Fruit fly (Drosophila melanogaster): ENCODE measurements around the gene CG33641.
A peak's percentile ranks its signal among the peaks of the same experiment; 100 is the strongest.

DNA sequence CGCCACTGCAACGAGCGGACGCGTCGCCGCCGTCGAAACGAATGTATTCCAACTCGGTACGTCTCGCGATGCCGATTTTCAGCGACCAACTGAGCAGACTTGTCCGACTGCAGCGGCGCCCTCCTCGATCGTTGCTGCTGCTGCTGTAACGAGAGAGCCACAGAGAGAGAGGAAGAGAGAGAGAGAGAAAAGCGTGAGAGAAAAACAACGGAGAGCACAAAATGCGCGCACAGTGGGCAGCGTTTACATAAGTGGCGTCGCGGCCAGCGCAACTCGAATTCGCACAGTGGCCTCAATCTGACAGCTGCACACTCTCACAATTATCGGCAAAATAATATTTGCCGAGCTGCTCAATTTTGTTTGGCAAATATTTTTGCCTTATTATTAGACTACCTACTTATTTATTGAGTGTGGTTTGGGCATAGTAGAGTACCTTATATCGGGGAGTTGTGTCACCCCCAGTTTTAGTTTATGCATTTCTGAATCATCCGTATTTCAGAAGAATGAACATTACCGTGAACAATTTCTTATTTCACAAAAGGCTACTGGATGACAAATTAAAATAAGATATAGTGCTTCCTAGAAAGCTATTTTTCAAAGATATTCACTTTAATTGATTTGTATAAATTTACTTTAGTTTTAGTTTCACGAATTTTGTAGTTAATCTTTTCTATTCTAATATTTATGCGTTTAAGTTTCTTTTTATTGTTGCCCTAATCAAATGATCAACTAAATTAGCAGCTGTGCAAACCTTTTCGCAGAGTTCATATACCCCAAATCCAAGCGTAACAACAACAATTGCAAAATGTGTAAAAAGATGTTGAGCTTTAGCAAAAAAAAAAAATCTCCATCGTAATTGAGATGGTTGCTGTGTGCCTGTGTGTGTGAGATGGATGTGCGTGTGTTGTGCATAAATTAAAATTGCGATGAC, 15.2 kb upstream of the CG33641 start:
- peak; percentile 40 for TF ChIP-seq Hr96 (GFP tag; optimal IDR thresholded peaks at IDR 0.05)
- TF ChIP-seq CG5204 (GFP tag; optimal IDR thresholded peaks at IDR 0.05) = peak; percentile 82
- TF ChIP-seq CG7101 (tag; optimal IDR thresholded peaks at IDR 0.05) = peak; percentile 29
- TF ChIP-seq CG1620 (GFP tag; optimal IDR thresholded peaks at IDR 0.05) = peak; percentile 34
- no peak for TF ChIP-seq CG14711 (tag; optimal IDR thresholded peaks at IDR 0.05)
- TF ChIP-seq pad (GFP tag; optimal IDR thresholded peaks at IDR 0.05) = peak; percentile 12
- peak; percentile 31 for TF ChIP-seq CG7045 (GFP tag; optimal IDR thresholded peaks at IDR 0.05)
- TF ChIP-seq CG11617 (GFP tag; optimal IDR thresholded peaks at IDR 0.05) = peak; percentile 63

Measured in whole organism, adult.